Fruit fly (Drosophila melanogaster) whole organism, embryonic: ENCODE data around the gene CG14423.
A peak's percentile ranks its signal among the peaks of the same experiment; 100 is the strongest.

Source experiments
- Blimp-1 ChIP-seq: fragments of 200-800 bp; sonication (Bioruptor generic); optimal IDR thresholded peaks from 3 replicates; lab custom pipeline; 2018; ENCODE audit warnings: missing biosample characterization, missing genetic modification characterization, mild to moderate bottlenecking, moderate library complexity, missing genetic modification reagents
- CG10147 ChIP-seq: fragments of 200-800 bp; sonication (Bioruptor generic); optimal IDR thresholded peaks from 2 replicates; lab custom pipeline; 2019; ENCODE audit warnings: missing biosample characterization, mild to moderate bottlenecking, missing genetic modification characterization, moderate library complexity
- CG11093 ChIP-seq: fragments of 200-800 bp; sonication (Bioruptor generic); IDR thresholded peaks from 3 replicates; pipeline ENCODE4 v1.3.6; 2022; ENCODE audit warnings: missing biosample characterization, missing genetic modification characterization
- CG11504 ChIP-seq: fragments of 200-800 bp; sonication (Bioruptor generic); optimal IDR thresholded peaks from 3 replicates; lab custom pipeline; 2019; ENCODE audit warnings: missing biosample characterization, mild to moderate bottlenecking, missing genetic modification characterization, moderate library complexity
- CG12659 ChIP-seq: fragments of 200-800 bp; sonication (Bioruptor generic); optimal IDR thresholded peaks from 3 replicates; lab custom pipeline; 2017; ENCODE audit warnings: mild to moderate bottlenecking, missing biosample characterization, missing genetic modification reagents, missing genetic modification characterization
- CG13424 ChIP-seq: fragments of 200-800 bp; sonication (Bioruptor generic); optimal IDR thresholded peaks from 2 replicates; lab custom pipeline; 2019; ENCODE audit warnings: missing biosample characterization, mild to moderate bottlenecking, missing genetic modification characterization, moderate library complexity
- CG13775 ChIP-seq: fragments of 200-800 bp; sonication (Bioruptor generic); optimal IDR thresholded peaks from 3 replicates; lab custom pipeline; 2017; ENCODE audit warnings: missing biosample characterization, mild to moderate bottlenecking, missing genetic modification characterization
- CG14710 ChIP-seq: fragments of 200-800 bp; sonication (Bioruptor generic); optimal IDR thresholded peaks from 3 replicates; lab custom pipeline; 2019; ENCODE audit warnings: missing biosample characterization, mild to moderate bottlenecking, missing genetic modification characterization, moderate library complexity
- CG15601 ChIP-seq: fragments of 200-800 bp; sonication (Bioruptor generic); optimal IDR thresholded peaks from 3 replicates; lab custom pipeline; 2019; ENCODE audit warnings: missing biosample characterization, mild to moderate bottlenecking, missing genetic modification characterization, moderate library complexity
- CG17359 ChIP-seq: fragments of 200-800 bp; sonication (Bioruptor generic); optimal IDR thresholded peaks from 3 replicates; lab custom pipeline; 2018; ENCODE audit warnings: missing biosample characterization, mild to moderate bottlenecking, missing genetic modification characterization, moderate library complexity
- CG17361 ChIP-seq: fragments of 200-800 bp; sonication (Bioruptor generic); IDR thresholded peaks from 3 replicates; pipeline ENCODE4 v1.3.6; 2022; ENCODE audit warnings: missing biosample characterization, missing genetic modification characterization
- CG17829 ChIP-seq: fragments of 200-800 bp; optimal IDR thresholded peaks from 2 replicates; lab custom pipeline; 2019; ENCODE audit warnings: missing biosample characterization, mild to moderate bottlenecking, missing genetic modification characterization, moderate library complexity
- CG2678 ChIP-seq: fragments of 200-800 bp; sonication (Bioruptor generic); optimal IDR thresholded peaks from 3 replicates; lab custom pipeline; 2019; ENCODE audit warnings: missing biosample characterization, mild to moderate bottlenecking, missing genetic modification characterization, moderate library complexity
- CG30403 ChIP-seq: fragments of 200-800 bp; sonication (Bioruptor generic); optimal IDR thresholded peaks from 3 replicates; lab custom pipeline; 2016; ENCODE audit warnings: missing biosample characterization, missing genetic modification characterization
- CG32772 ChIP-seq: fragments of 200-800 bp; sonication (Bioruptor generic); IDR thresholded peaks from 2 replicates; pipeline ENCODE4 v1.3.6; 2022; ENCODE audit warnings: missing biosample characterization, missing genetic modification characterization
- CG4424 ChIP-seq: fragments of 200-800 bp; sonication (Bioruptor generic); optimal IDR thresholded peaks from 3 replicates; lab custom pipeline; 2016; ENCODE audit warnings: missing biosample characterization, missing genetic modification characterization
- CG7556 ChIP-seq: fragments of 200-800 bp; sonication (Bioruptor generic); optimal IDR thresholded peaks from 2 replicates; lab custom pipeline; 2017; ENCODE audit warnings: missing biosample characterization, mild to moderate bottlenecking, missing genetic modification characterization
- CG7839 ChIP-seq: fragments of 200-800 bp; sonication (Bioruptor generic); optimal IDR thresholded peaks from 3 replicates; lab custom pipeline; 2018; ENCODE audit warnings: missing biosample characterization, mild to moderate bottlenecking, missing genetic modification characterization, moderate library complexity
- CG8359 ChIP-seq: fragments of 200-800 bp; sonication (Bioruptor generic); optimal IDR thresholded peaks from 2 replicates; lab custom pipeline; 2017; ENCODE audit warnings: missing biosample characterization, mild to moderate bottlenecking, missing genetic modification characterization, borderline replicate concordance
- CG8924 ChIP-seq: fragments of 200-800 bp; optimal IDR thresholded peaks from 3 replicates; lab custom pipeline; 2019; ENCODE audit warnings: missing biosample characterization, mild to moderate bottlenecking, missing genetic modification characterization, moderate library complexity
- D19A ChIP-seq: fragments of 200-800 bp; optimal IDR thresholded peaks from 3 replicates; lab custom pipeline; 2019; ENCODE audit warnings: missing biosample characterization, mild to moderate bottlenecking, missing genetic modification characterization, moderate library complexity
- Eip74EF ChIP-seq, 2 experiments: fragments of 200-800 bp in 1 of 2; fragments of >200 bp in 1 of 2; sonication (Bioruptor generic) in 1 of 2; optimal IDR thresholded peaks; 2 replicates each; lab custom pipeline; 2017 to 2019; ENCODE audit warnings: missing biosample characterization in 2 of 2, missing genetic modification characterization in 2 of 2, mild to moderate bottlenecking in 1 of 2, moderate library complexity in 1 of 2
- Fer3 ChIP-seq: fragments of 200-800 bp; sonication (Bioruptor generic); optimal IDR thresholded peaks from 2 replicates; lab custom pipeline; 2018; ENCODE audit warnings: missing biosample characterization, mild to moderate bottlenecking, missing genetic modification characterization, moderate library complexity
- GATAe ChIP-seq: fragments of 200-800 bp; sonication (Bioruptor generic); conservative IDR thresholded peaks from 2 replicates; pipeline ENCODE4 v1.3.6; 2022; ENCODE audit warnings: missing biosample characterization, missing genetic modification characterization
- HHEX ChIP-seq: fragments of 200-800 bp; sonication (Bioruptor generic); optimal IDR thresholded peaks from 3 replicates; lab custom pipeline; 2017; ENCODE audit warnings: missing biosample characterization, mild to moderate bottlenecking, missing genetic modification characterization, missing genetic modification reagents
- Hr51 ChIP-seq, 2 experiments: fragments of 200-800 bp; sonication (Bioruptor generic); optimal IDR thresholded peaks; 2 replicates in 1 of 2; 3 replicates in 1 of 2; lab custom pipeline; 2016 to 2018; ENCODE audit warnings: missing biosample characterization in 2 of 2, missing genetic modification characterization in 2 of 2, mild to moderate bottlenecking in 1 of 2, moderate library complexity in 1 of 2
- Meics ChIP-seq: fragments of 200-800 bp; sonication (Bioruptor generic); optimal IDR thresholded peaks from 2 replicates; lab custom pipeline; 2017; ENCODE audit warnings: missing biosample characterization, mild to moderate bottlenecking, missing genetic modification characterization
- Mes4 ChIP-seq: fragments of 200-800 bp; sonication (Bioruptor generic); optimal IDR thresholded peaks from 2 replicates; lab custom pipeline; 2016; ENCODE audit warnings: missing biosample characterization, missing genetic modification characterization
- Myb ChIP-seq: fragments of 200-800 bp; sonication (Bioruptor generic); optimal IDR thresholded peaks from 2 replicates; lab custom pipeline; 2016; ENCODE audit warnings: missing biosample characterization, missing genetic modification characterization
- Opbp ChIP-seq: fragments of 200-800 bp; sonication (Bioruptor generic); IDR thresholded peaks from 3 replicates; pipeline ENCODE4 v1.3.6; 2022; ENCODE audit warnings: missing biosample characterization, missing genetic modification characterization; ENCODE audit not compliant: partially characterized antibody
- PHDP ChIP-seq: fragments of 200-800 bp; sonication (Bioruptor generic); optimal IDR thresholded peaks from 3 replicates; lab custom pipeline; 2018; ENCODE audit warnings: missing biosample characterization, mild to moderate bottlenecking, missing genetic modification characterization, moderate library complexity
- Sox102F ChIP-seq: fragments of 200-800 bp; sonication (Bioruptor generic); optimal IDR thresholded peaks from 2 replicates; lab custom pipeline; 2018; ENCODE audit warnings: missing biosample characterization, mild to moderate bottlenecking, missing genetic modification characterization, moderate library complexity
- Xrp1 ChIP-seq: fragments of 200-800 bp; sonication (Bioruptor generic); IDR thresholded peaks from 2 replicates; pipeline ENCODE4 v1.3.6; 2022; ENCODE audit warnings: missing biosample characterization, missing genetic modification characterization
- YL-1 ChIP-seq: fragments of 200-800 bp; sonication (Bioruptor generic); optimal IDR thresholded peaks from 3 replicates; lab custom pipeline; 2017; ENCODE audit warnings: missing biosample characterization, mild to moderate bottlenecking, missing genetic modification characterization
- bsh ChIP-seq, 2 experiments: fragments of 200-800 bp; sonication (Bioruptor generic); optimal IDR thresholded peaks; 2 replicates each; lab custom pipeline; 2017 to 2018; ENCODE audit warnings: mild to moderate bottlenecking in 2 of 2, missing biosample characterization in 2 of 2, missing genetic modification characterization in 2 of 2, moderate library complexity in 1 of 2
- cad ChIP-seq: fragments of >200 bp; optimal IDR thresholded peaks from 2 replicates; lab custom pipeline; 2017; ENCODE audit warnings: missing biosample characterization, missing genetic modification characterization
- croc ChIP-seq: fragments of 200-800 bp; sonication (Bioruptor generic); conservative IDR thresholded peaks from 3 replicates; pipeline ENCODE4 v1.3.6; 2022; ENCODE audit warnings: missing biosample characterization, missing genetic modification characterization
- dysf ChIP-seq: fragments of 200-800 bp; sonication (Bioruptor generic); IDR thresholded peaks from 3 replicates; pipeline ENCODE4 v1.3.6; 2022; ENCODE audit warnings: missing biosample characterization, missing genetic modification characterization
- ind ChIP-seq: fragments of 200-800 bp; sonication (Bioruptor generic); optimal IDR thresholded peaks from 3 replicates; lab custom pipeline; 2016; ENCODE audit warnings: missing biosample characterization, missing genetic modification characterization
- knrl ChIP-seq: fragments of 200-800 bp; sonication (Bioruptor generic); IDR thresholded peaks from 3 replicates; pipeline ENCODE4 v1.3.6; 2022; ENCODE audit warnings: missing biosample characterization, missing genetic modification characterization; ENCODE audit not compliant: partially characterized antibody
- lab ChIP-seq: fragments of 200-800 bp; sonication (Bioruptor generic); optimal IDR thresholded peaks from 3 replicates; lab custom pipeline; 2017; ENCODE audit warnings: missing biosample characterization, missing genetic modification characterization, mild to moderate bottlenecking, moderate library complexity, missing genetic modification reagents
- lmd ChIP-seq: fragments of 200-800 bp; sonication (Bioruptor generic); IDR thresholded peaks from 2 replicates; pipeline ENCODE4 v1.3.6; 2022; ENCODE audit warnings: missing biosample characterization, missing genetic modification characterization
- org-1 ChIP-seq: fragments of 200-800 bp; sonication (Bioruptor generic); optimal IDR thresholded peaks from 2 replicates; lab custom pipeline; 2017; ENCODE audit warnings: missing biosample characterization, missing genetic modification characterization
- sisA ChIP-seq: fragments of 200-800 bp; sonication (Bioruptor generic); IDR thresholded peaks from 2 replicates; pipeline ENCODE4 v1.3.6; 2022; ENCODE audit warnings: missing biosample characterization, missing genetic modification characterization
- so ChIP-seq: fragments of 200-800 bp; sonication (Bioruptor generic); IDR thresholded peaks from 3 replicates; pipeline ENCODE4 v1.3.6; 2022; ENCODE audit warnings: missing biosample characterization, missing genetic modification characterization
- unpg ChIP-seq: fragments of 200-800 bp; sonication (Bioruptor generic); optimal IDR thresholded peaks from 3 replicates; lab custom pipeline; 2018; ENCODE audit warnings: missing biosample characterization, mild to moderate bottlenecking, missing genetic modification characterization, moderate library complexity

Gene CG14423

dm6 chrX:2951637-2952036 lies 6.4 kb downstream of the CG14423 start (continued):
- peak; percentile 26 for TF ChIP-seq Fer3 (tag; lab: Kevin White, UChicago)
- peak; percentile 58 for TF ChIP-seq Sox102F (GFP tag; lab: Kevin White, UChicago)
- no peak for TF ChIP-seq YL-1 (GFP tag; lab: Kevin White, UChicago)
- TF ChIP-seq bsh (GFP tag; optimal IDR thresholded peaks at IDR 0.05; lab: Kevin White, UChicago), result peak in 1 of 2 experiments; percentile 40
- TF ChIP-seq CG10147, result peak; percentile 22
- TF ChIP-seq Eip74EF (GFP tag; optimal IDR thresholded peaks at IDR 0.05; lab: Kevin White, UChicago), result peak in 1 of 2 experiments; percentile 32
- peak; percentile 54; the same call in 2 of the 3 replicates for TF ChIP-seq dysf (GFP tag; lab: Robert Waterston, UW)
- no peak for TF ChIP-seq cad (GFP tag; lab: Kevin White, UChicago)
- peak; percentile 59 for TF ChIP-seq CG2678 (tag; lab: Kevin White, UChicago)
- peak; percentile 67 for TF ChIP-seq CG11504
- TF ChIP-seq CG13424 (tag; lab: Kevin White, UChicago), result peak; percentile 35
- TF ChIP-seq ind (GFP tag; lab: Kevin White, UChicago), result peak; percentile 27
- peak; percentile 14 for TF ChIP-seq PHDP (tag; lab: Kevin White, UChicago)
- TF ChIP-seq Meics (GFP tag; lab: Kevin White, UChicago), result peak; percentile 4
- no peak for TF ChIP-seq Myb (GFP tag; lab: Kevin White, UChicago)
- no peak for TF ChIP-seq CG13775 (GFP tag; lab: Kevin White, UChicago)
- TF ChIP-seq CG12659 (GFP tag; lab: Kevin White, UChicago), result peak; percentile 17
- peak; percentile 11 for TF ChIP-seq HHEX
- TF ChIP-seq GATAe (GFP tag; lab: Robert Waterston, UW), result no peak
- TF ChIP-seq CG11093 (GFP tag; lab: Robert Waterston, UW), result no peak
- peak; percentile 22 for TF ChIP-seq CG17829 (tag; lab: Kevin White, UChicago)
- TF ChIP-seq CG30403 (GFP tag; lab: Kevin White, UChicago), result peak; percentile 10
- TF ChIP-seq CG7556 (GFP tag; lab: Kevin White, UChicago), result peak; percentile 41
- TF ChIP-seq croc (GFP tag; lab: Robert Waterston, UW), result peak; percentile 22; the same call in 1 of the 3 replicates
- TF ChIP-seq org-1 (GFP tag; lab: Kevin White, UChicago), result peak; percentile 15
- 0 out of 2 replicates have a peak, but pooled peaks have one; percentile 4 for TF ChIP-seq sisA (GFP tag; lab: Robert Waterston, UW)
- no peak for TF ChIP-seq Mes4 (GFP tag; lab: Kevin White, UChicago)
- peak; percentile 45 for TF ChIP-seq lab
- no peak for TF ChIP-seq CG15601 (tag; lab: Kevin White, UChicago)
- 0 out of 2 replicates have a peak, but pooled peaks have one; percentile 18 for TF ChIP-seq CG32772 (GFP tag; lab: Robert Waterston, UW)
- TF ChIP-seq CG8924 (tag; lab: Kevin White, UChicago), result peak; percentile 39
- TF ChIP-seq CG14710 (tag; lab: Kevin White, UChicago), result peak; percentile 30
- no peak for TF ChIP-seq Opbp
- peak; percentile 45; the same call in 1 of the 2 replicates for TF ChIP-seq Xrp1 (GFP tag; lab: Robert Waterston, UW)
- TF ChIP-seq CG17361 (GFP tag; lab: Robert Waterston, UW), result 0 out of 3 replicates have a peak, but pooled peaks have one; percentile 32
- TF ChIP-seq CG8359 (GFP tag; lab: Kevin White, UChicago), result no peak
- peak; percentile 9 for TF ChIP-seq CG4424 (GFP tag; lab: Kevin White, UChicago)
- TF ChIP-seq Blimp-1 (GFP tag; lab: Kevin White, UChicago), result peak; percentile 50
- TF ChIP-seq CG7839 (tag; lab: Kevin White, UChicago), result peak; percentile 52
- peak; percentile 27 for TF ChIP-seq D19A (tag; lab: Kevin White, UChicago)
- peak; percentile 43; the same call in 1 of the 3 replicates for TF ChIP-seq so (GFP tag; lab: Robert Waterston, UW)
- no peak for TF ChIP-seq knrl (GFP tag; lab: Robert Waterston, UW)
- peak; percentile 45 for TF ChIP-seq unpg
- TF ChIP-seq Hr51 (GFP tag; optimal IDR thresholded peaks at IDR 0.05; lab: Kevin White, UChicago), result peak in 1 of 2 experiments; percentile 62
- peak; percentile 41; the same call in 1 of the 2 replicates for TF ChIP-seq lmd (GFP tag; lab: Robert Waterston, UW)
- peak; percentile 31 for TF ChIP-seq CG17359 (tag; lab: Kevin White, UChicago)
